Worm (Caenorhabditis elegans) whole organism, L1 larva: ENCODE results near the gene fbxb-24.

Source experiments
- C04F5.9 ChIP-seq: sonication (generic microtip); optimal IDR thresholded peaks from 2 replicates; lab custom pipeline; 2016; ENCODE audit warnings: missing genetic modification characterization, missing compliant biosample characterization
- C16A3.4 ChIP-seq: fragments of 150-350 bp; optimal IDR thresholded peaks from 2 replicates; lab custom pipeline; 2014; ENCODE audit warnings: missing biosample characterization, missing genetic modification characterization
- C34B4.2 ChIP-seq: sonication (generic microtip); optimal IDR thresholded peaks from 2 replicates; lab custom pipeline; 2017; ENCODE audit warnings: mild to moderate bottlenecking, missing genetic modification characterization, missing compliant biosample characterization
- F16B12.6 ChIP-seq: fragments of 150-350 bp; optimal IDR thresholded peaks from 2 replicates; lab custom pipeline; 2014; ENCODE audit warnings: missing biosample characterization, missing genetic modification characterization
- alr-1 ChIP-seq: fragments of 200-800 bp; sonication (Bioruptor generic); optimal IDR thresholded peaks from 2 replicates; lab custom pipeline; 2018; ENCODE audit warnings: borderline replicate concordance, mild to moderate bottlenecking, missing genetic modification characterization, missing compliant biosample characterization
- blmp-1 ChIP-seq: fragments of 150-350 bp; optimal IDR thresholded peaks from 2 replicates; lab custom pipeline; 2014; ENCODE audit warnings: missing biosample characterization, missing genetic modification characterization
- ceh-82 ChIP-seq, 3 experiments: fragments of 150-350 bp in 1 of 3; sonication (generic microtip) in 2 of 3; optimal IDR thresholded peaks; 2 replicates each; lab custom pipeline; 2014 to 2017; ENCODE audit warnings: missing biosample characterization in 3 of 3, missing genetic modification characterization in 3 of 3
- ceh-88 ChIP-seq: fragments of 200-800 bp; sonication (Bioruptor generic); IDR thresholded peaks from 2 replicates; pipeline ENCODE4 v1.3.6; 2022; ENCODE audit warnings: missing genetic modification characterization, missing compliant biosample characterization
- ces-1 ChIP-seq: fragments of 150-350 bp; optimal IDR thresholded peaks from 2 replicates; lab custom pipeline; 2014; ENCODE audit warnings: missing biosample characterization, missing genetic modification reagents, missing genetic modification characterization
- dpl-1 ChIP-seq, 3 experiments: fragments of 150-350 bp in 2 of 3; sonication (generic microtip) in 1 of 3; optimal IDR thresholded peaks; 2 replicates each; lab custom pipeline; 2014 to 2017; ENCODE audit warnings: missing biosample characterization in 3 of 3, missing genetic modification characterization in 3 of 3, missing genetic modification reagents in 3 of 3
- efl-1 ChIP-seq, 4 experiments: fragments of 150-350 bp; optimal IDR thresholded peaks in 3 of 4; peaks in 1 of 4; 1 replicate in 1 of 4; 2 replicates in 3 of 4; lab custom pipeline; 2014; ENCODE audit warnings: missing biosample characterization in 2 of 4, missing genetic modification characterization in 2 of 4, missing genetic modification reagents in 2 of 4
- elt-2 ChIP-seq: sonication (generic microtip); optimal IDR thresholded peaks from 2 replicates; lab custom pipeline; 2016; ENCODE audit warnings: missing genetic modification characterization, mild to moderate bottlenecking, inconsistent platforms, missing compliant biosample characterization, missing genetic modification reagents
- fkh-8 ChIP-seq: sonication (generic microtip); optimal IDR thresholded peaks from 2 replicates; lab custom pipeline; 2016; ENCODE audit warnings: mild to moderate bottlenecking, missing genetic modification characterization, missing compliant biosample characterization
- hlh-17 ChIP-seq: fragments of 200-800 bp; sonication (Bioruptor generic); optimal IDR thresholded peaks from 2 replicates; lab custom pipeline; 2018; ENCODE audit warnings: missing genetic modification characterization, mild to moderate bottlenecking, missing compliant biosample characterization, moderate library complexity, borderline replicate concordance
- hlh-4 ChIP-seq: sonication (generic microtip); optimal IDR thresholded peaks from 2 replicates; lab custom pipeline; 2016; ENCODE audit warnings: mild to moderate bottlenecking, missing genetic modification characterization, missing compliant biosample characterization
- isw-1 ChIP-seq: fragments of 200-800 bp; sonication (Bioruptor generic); IDR thresholded peaks from 2 replicates; pipeline ENCODE4 v1.3.6; 2022; ENCODE audit warnings: missing genetic modification characterization, missing compliant biosample characterization
- lin-15B ChIP-seq: fragments of 150-350 bp; sonication (generic microtip); optimal IDR thresholded peaks from 3 replicates; lab custom pipeline; 2014; ENCODE audit warnings: missing biosample characterization, missing genetic modification characterization
- lin-35 ChIP-seq, 2 experiments: fragments of 150-350 bp; optimal IDR thresholded peaks; 2 replicates each; lab custom pipeline; 2014; ENCODE audit warnings: missing biosample characterization in 2 of 2, missing genetic modification characterization in 2 of 2, missing genetic modification reagents in 2 of 2
- lir-3 ChIP-seq: sonication (generic microtip); optimal IDR thresholded peaks from 2 replicates; lab custom pipeline; 2016; ENCODE audit warnings: mild to moderate bottlenecking, missing genetic modification characterization, moderate library complexity, missing compliant biosample characterization; ENCODE audit not compliant: poor library complexity
- mef-2 ChIP-seq: fragments of 150-350 bp; optimal IDR thresholded peaks from 2 replicates; lab custom pipeline; 2014; ENCODE audit warnings: missing biosample characterization, missing genetic modification characterization
- mep-1 ChIP-seq: fragments of 150-350 bp; optimal IDR thresholded peaks from 2 replicates; lab custom pipeline; 2014; ENCODE audit warnings: missing biosample characterization, missing genetic modification characterization
- nhr-19 ChIP-seq: fragments of 200-800 bp; sonication (Bioruptor generic); conservative IDR thresholded peaks from 2 replicates; pipeline ENCODE4 v1.3.6; 2022; ENCODE audit warnings: missing genetic modification characterization, missing compliant biosample characterization
- nhr-47 ChIP-seq: sonication (generic microtip); optimal IDR thresholded peaks from 2 replicates; lab custom pipeline; 2016; ENCODE audit warnings: mild to moderate bottlenecking, missing genetic modification characterization, moderate library complexity, missing compliant biosample characterization
- nhr-71 ChIP-seq: sonication (generic microtip); optimal IDR thresholded peaks from 2 replicates; lab custom pipeline; 2016; ENCODE audit warnings: mild to moderate bottlenecking, missing genetic modification characterization, moderate library complexity, missing compliant biosample characterization
- nhr-76 ChIP-seq: sonication (generic microtip); optimal IDR thresholded peaks from 2 replicates; lab custom pipeline; 2017; ENCODE audit warnings: missing biosample characterization, missing genetic modification characterization
- nhr-77 ChIP-seq: fragments of 150-350 bp; optimal IDR thresholded peaks from 2 replicates; lab custom pipeline; 2014; ENCODE audit warnings: missing biosample characterization, missing genetic modification characterization
- nhr-84 ChIP-seq: sonication (generic microtip); optimal IDR thresholded peaks from 2 replicates; lab custom pipeline; 2017; ENCODE audit warnings: missing biosample characterization, missing genetic modification characterization
- nhr-85 ChIP-seq: sonication (generic microtip); peaks from one replicate; lab custom pipeline; 2016; ENCODE audit warnings: missing genetic modification characterization, inconsistent platforms, missing compliant biosample characterization
- pag-3 ChIP-seq: sonication (generic microtip); optimal IDR thresholded peaks from 2 replicates; lab custom pipeline; 2017; ENCODE audit warnings: missing genetic modification characterization, mild to moderate bottlenecking, missing compliant biosample characterization, antibody characterized with exemption, borderline replicate concordance; ENCODE audit not compliant: insufficient read depth
- snpc-4 ChIP-seq: fragments of 150-350 bp; optimal IDR thresholded peaks from 2 replicates; lab custom pipeline; 2014; ENCODE audit warnings: missing biosample characterization, missing genetic modification characterization
- snu-23 ChIP-seq: sonication (generic microtip); optimal IDR thresholded peaks from 2 replicates; lab custom pipeline; 2016; ENCODE audit warnings: missing genetic modification characterization, missing compliant biosample characterization
- sup-37 ChIP-seq: fragments of 200-800 bp; sonication (Bioruptor generic); optimal IDR thresholded peaks from 2 replicates; lab custom pipeline; 2018; ENCODE audit warnings: mild to moderate bottlenecking, missing genetic modification characterization, missing compliant biosample characterization
- tbx-2 ChIP-seq: sonication (generic microtip); optimal IDR thresholded peaks from 2 replicates; lab custom pipeline; 2016; ENCODE audit warnings: missing genetic modification characterization, missing compliant biosample characterization
- tlp-1 ChIP-seq: fragments of 150-350 bp; optimal IDR thresholded peaks from 2 replicates; lab custom pipeline; 2014; ENCODE audit warnings: missing biosample characterization, missing genetic modification characterization
- unc-130 ChIP-seq: fragments of 150-350 bp; optimal IDR thresholded peaks from 2 replicates; lab custom pipeline; 2017; ENCODE audit warnings: missing biosample characterization, missing genetic modification characterization, inconsistent platforms
- unc-98 ChIP-seq: fragments of 200-800 bp; sonication (Bioruptor generic); IDR thresholded peaks from 2 replicates; pipeline ENCODE4 v1.3.6; 2022; ENCODE audit warnings: missing genetic modification characterization, missing compliant biosample characterization
- vab-15 ChIP-seq: sonication (generic microtip); optimal IDR thresholded peaks from 2 replicates; lab custom pipeline; 2017; ENCODE audit warnings: missing genotype, mild to moderate bottlenecking, missing genetic modification characterization, missing compliant biosample characterization
- zag-1 ChIP-seq: fragments of 150-350 bp; optimal IDR thresholded peaks from 2 replicates; lab custom pipeline; 2014; ENCODE audit warnings: missing biosample characterization, missing genetic modification characterization

fbxb-24 gene

ce11 chrIII:11908660-11909059 is at the start of gene fbxb-24:
TSS of gene fbxb-24 (plus strand) at chrIII:11908960.
- TF ChIP-seq hlh-17 (GFP tag; lab: Kevin White, UChicago) (no peak), hlh-4 (tag; lab: Kevin White, UChicago) (no peak), mep-1 (tag; lab: Kevin White, UChicago) (no peak), mef-2 (no peak), ceh-82 (tag; optimal IDR thresholded peaks at IDR 0.05; lab: Kevin White, UChicago) (no peak), unc-130 (tag; lab: Kevin White, UChicago) (no peak), nhr-85 (tag; lab: Kevin White, UChicago) (no peak), snu-23 (GFP tag; lab: Kevin White, UChicago) (no peak), C34B4.2 (tag; lab: Kevin White, UChicago) (no peak), C16A3.4 (tag; lab: Kevin White, UChicago) (no peak)

ce11 chrIII:11861123-11861522 is 47.6 kb upstream of the fbxb-24 start:
- TF ChIP-seq nhr-71 (tag; lab: Kevin White, UChicago) (no peak), F16B12.6 (tag; lab: Kevin White, UChicago) (no peak), efl-1 (optimal IDR thresholded peaks at IDR 0.05; lab: Kevin White, UChicago) (no peak), efl-1 (GFP tag; optimal IDR thresholded peaks at IDR 0.05 in 1 of 2; lab: Kevin White, UChicago) (peak in 1 of 2 experiments; percentile 68)

- no peak for TF ChIP-seq nhr-77
- TF ChIP-seq nhr-19: no peak
These were observed 46.6 kb upstream of the fbxb-24 start, which contains the start of gene Y56A3A.2 for ce11 chrIII:11862149-11862548. TSS of gene Y56A3A.2 (minus strand) at chrIII:11862249.

- TF ChIP-seq unc-98 (GFP tag; lab: Robert Waterston, UW) (no peak), lin-15B (tag; lab: Kevin White, UChicago) (no peak), nhr-47 (tag; lab: Kevin White, UChicago) (no peak), sup-37 (no peak), pag-3 (no peak), hlh-4 (tag; lab: Kevin White, UChicago) (no peak), tbx-2 (tag; lab: Kevin White, UChicago) (no peak), nhr-19 (no peak), lir-3 (tag; lab: Kevin White, UChicago) (no peak), alr-1 (tag; lab: Kevin White, UChicago) (no peak), hlh-17 (GFP tag; lab: Kevin White, UChicago) (no peak), fkh-8 (tag; lab: Kevin White, UChicago) (no peak), zag-1 (tag; lab: Kevin White, UChicago) (no peak), nhr-76 (tag; lab: Kevin White, UChicago) (no peak), C04F5.9 (tag; lab: Kevin White, UChicago) (no peak), isw-1 (GFP tag; lab: Robert Waterston, UW) (no peak), ces-1 (GFP tag; lab: Kevin White, UChicago) (no peak), blmp-1 (tag; lab: Kevin White, UChicago) (no peak)
These were observed 42.6 kb upstream of the fbxb-24 start for ce11 chrIII:11866127-11866526.

- TF ChIP-seq F16B12.6 (tag; lab: Kevin White, UChicago) (no peak), C16A3.4 (tag; lab: Kevin White, UChicago) (no peak), elt-2 (tag; lab: Kevin White, UChicago) (no peak), vab-15 (tag; lab: Kevin White, UChicago) (no peak), tlp-1 (tag; lab: Kevin White, UChicago) (no peak), lin-35 (GFP tag; optimal IDR thresholded peaks at IDR 0.05; lab: Kevin White, UChicago) (no peak), mep-1 (tag; lab: Kevin White, UChicago) (no peak), ceh-88 (no peak), snpc-4 (tag; lab: Kevin White, UChicago) (no peak), nhr-84 (tag; lab: Kevin White, UChicago) (no peak), dpl-1 (GFP tag; optimal IDR thresholded peaks at IDR 0.05; lab: Kevin White, UChicago) (no peak), nhr-85 (tag; lab: Kevin White, UChicago) (no peak), ceh-82 (tag; optimal IDR thresholded peaks at IDR 0.05; lab: Kevin White, UChicago) (no peak)
These were observed 39.4 kb upstream of the fbxb-24 start, which contains the start of gene taf-12 for ce11 chrIII:11869231-11869912. TSS of gene taf-12 (minus strand) at chrIII:11869281.
